Worm (Caenorhabditis elegans): Measurements from ENCODE around the gene F28A12.3.

Gene F28A12.3

ce11 chrV:8608483-8608882 lies 32.7 kb downstream of the F28A12.3 start:
- TF ChIP-seq tbx-11 (GFP tag; IDR thresholded peaks at IDR 0.05) (no peak), flt-1 (GFP tag; IDR thresholded peaks at IDR 0.05) (no peak), F13C5.2 (tag; optimal IDR thresholded peaks at IDR 0.05) (no peak), hmbx-1 (tag; optimal IDR thresholded peaks at IDR 0.05) (no peak), pes-1 (GFP tag; IDR thresholded peaks at IDR 0.05) (no peak)

- TF ChIP-seq tbx-11 (GFP tag; IDR thresholded peaks at IDR 0.05) (no peak), flt-1 (GFP tag; IDR thresholded peaks at IDR 0.05) (no peak), tra-4 (tag; optimal IDR thresholded peaks at IDR 0.05) (no peak), ama-1 (optimal IDR thresholded peaks at IDR 0.05) (no peak), pes-1 (GFP tag; IDR thresholded peaks at IDR 0.05) (no peak), B0310.2 (tag; optimal IDR thresholded peaks at IDR 0.05) (no peak), hnd-1 (tag; optimal IDR thresholded peaks at IDR 0.05) (no peak), hmbx-1 (tag; optimal IDR thresholded peaks at IDR 0.05) (no peak)
Measured at ce11 chrV:8607353-8607850, 33.8 kb downstream of the F28A12.3 start, which contains the start of gene smk-1. Gene smk-1, plus strand, starts transcription at chrV:8607800.

ce11 chrV:8606099-8606696 lies 35.0 kb downstream of the F28A12.3 start, which contains the start of gene vps-60:
Gene vps-60, minus strand, starts transcription at chrV:8606128.
- peak; percentile 28; the same call in 1 of the 2 replicates for TF ChIP-seq sea-1 (GFP tag; conservative IDR thresholded peaks at IDR 0.05)
- peak; percentile 11 for TF ChIP-seq ets-7 (tag; optimal IDR thresholded peaks at IDR 0.05)
- peak; percentile 57 for TF ChIP-seq F13C5.2 (tag; optimal IDR thresholded peaks at IDR 0.05)
- TF ChIP-seq ceh-13 (GFP tag; optimal IDR thresholded peaks at IDR 0.05), result no peak
- TF ChIP-seq flt-1 (GFP tag; IDR thresholded peaks at IDR 0.05), result peak; percentile 44; the same call in 1 of the 2 replicates
- TF ChIP-seq aly-1 (tag; optimal IDR thresholded peaks at IDR 0.05), result no peak
- no peak for TF ChIP-seq tbx-37 (GFP tag; conservative IDR thresholded peaks at IDR 0.05)
- peak; percentile 61 for TF ChIP-seq hmg-4 (GFP tag; optimal IDR thresholded peaks at IDR 0.05)

ce11 chrV:8603272-8603671 lies 37.9 kb downstream of the F28A12.3 start, which contains the start of gene F41E6.5:
Gene F41E6.5, plus strand, starts transcription at chrV:8603480.
- TF ChIP-seq aly-1 (tag; optimal IDR thresholded peaks at IDR 0.05) (no peak), pes-1 (GFP tag; IDR thresholded peaks at IDR 0.05) (no peak)

- no peak for TF ChIP-seq ceh-13 (GFP tag; optimal IDR thresholded peaks at IDR 0.05)
Measured at ce11 chrV:8602638-8603037, 38.5 kb downstream of the F28A12.3 start, which contains the start of gene F41E6.15. Gene F41E6.15, minus strand, starts transcription at chrV:8602738.

ce11 chrV:8601420-8601819 lies 39.7 kb downstream of the F28A12.3 start, which contains the start of gene F41E6.8:
Gene F41E6.8, minus strand, starts transcription at chrV:8601520.
- TF ChIP-seq tbx-11 (GFP tag; IDR thresholded peaks at IDR 0.05) (no peak), hmbx-1 (tag; optimal IDR thresholded peaks at IDR 0.05) (no peak), sea-1 (GFP tag; conservative IDR thresholded peaks at IDR 0.05) (no peak), tbx-37 (GFP tag; conservative IDR thresholded peaks at IDR 0.05) (no peak), ets-7 (tag; optimal IDR thresholded peaks at IDR 0.05) (no peak), F13C5.2 (tag; optimal IDR thresholded peaks at IDR 0.05) (no peak), ceh-36 (tag; optimal IDR thresholded peaks at IDR 0.05) (no peak), tra-4 (tag; optimal IDR thresholded peaks at IDR 0.05) (no peak), aly-1 (tag; optimal IDR thresholded peaks at IDR 0.05) (no peak), ceh-13 (GFP tag; optimal IDR thresholded peaks at IDR 0.05) (no peak), pes-1 (GFP tag; IDR thresholded peaks at IDR 0.05) (no peak), hmg-4 (GFP tag; optimal IDR thresholded peaks at IDR 0.05) (no peak), B0310.2 (tag; optimal IDR thresholded peaks at IDR 0.05) (no peak), scrt-1 (GFP tag; IDR thresholded peaks at IDR 0.05) (no peak), hnd-1 (tag; optimal IDR thresholded peaks at IDR 0.05) (no peak)

ce11 chrV:8599957-8600356 lies 41.2 kb downstream of the F28A12.3 start:
- TF ChIP-seq aly-1 (tag; optimal IDR thresholded peaks at IDR 0.05) (no peak), tbx-37 (GFP tag; conservative IDR thresholded peaks at IDR 0.05) (no peak), ceh-36 (tag; optimal IDR thresholded peaks at IDR 0.05) (no peak), ceh-13 (GFP tag; optimal IDR thresholded peaks at IDR 0.05) (no peak), tbx-11 (GFP tag; IDR thresholded peaks at IDR 0.05) (no peak)

ce11 chrV:8599192-8599591 lies 42.0 kb downstream of the F28A12.3 start, which contains the start of gene F41E6.7:
Gene F41E6.7, minus strand, starts transcription at chrV:8599292.
- TF ChIP-seq aly-1 (tag; optimal IDR thresholded peaks at IDR 0.05), result no peak
- TF ChIP-seq sea-1 (GFP tag; conservative IDR thresholded peaks at IDR 0.05), result no peak
- no peak for TF ChIP-seq scrt-1 (GFP tag; IDR thresholded peaks at IDR 0.05)
- no peak for TF ChIP-seq hnd-1 (tag; optimal IDR thresholded peaks at IDR 0.05)
- no peak for TF ChIP-seq ets-7 (tag; optimal IDR thresholded peaks at IDR 0.05)
